Fruit fly (Drosophila melanogaster): ENCODE measurements around the gene RpL3.

The RpL3 gene

DNA sequence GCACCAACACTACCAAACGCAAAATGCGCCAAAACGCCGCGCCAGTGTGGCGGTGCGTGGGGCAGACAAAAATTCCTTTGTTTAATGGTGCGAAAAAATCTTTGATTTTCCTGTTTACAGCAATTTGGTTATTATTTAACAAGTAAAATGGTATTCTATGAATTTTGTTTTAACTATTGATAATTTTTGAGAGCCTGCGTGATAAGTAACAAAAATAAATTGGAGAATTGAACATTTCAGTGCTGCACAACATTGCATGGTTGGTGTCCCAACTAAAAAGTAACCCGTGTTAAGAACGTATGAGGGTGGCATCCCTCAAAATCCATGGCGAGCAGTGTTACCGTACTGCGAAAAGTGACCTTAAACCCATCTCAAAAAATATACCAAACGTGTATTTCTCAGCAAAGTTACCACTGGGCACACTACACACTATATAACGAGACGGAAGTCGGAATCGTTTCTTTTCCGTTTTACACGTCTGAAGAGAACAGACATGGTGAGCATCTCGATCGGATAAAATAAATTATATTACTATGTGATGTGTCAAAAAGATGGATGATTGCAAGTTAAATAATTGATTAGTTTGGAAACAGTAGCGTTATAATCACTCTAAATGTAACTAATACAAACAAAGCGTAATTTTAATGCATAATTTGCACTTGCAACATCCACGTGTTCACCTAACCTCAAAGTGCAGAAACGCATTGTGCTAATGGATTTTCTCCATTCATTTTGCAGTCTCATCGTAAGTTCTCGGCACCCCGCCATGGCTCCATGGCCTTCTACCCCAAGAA is at the start of gene RpL3, which contains the start of gene CG6693 (continued):
- TF ChIP-seq CG6683 (GFP tag; optimal IDR thresholded peaks at IDR 0.05), result peak; percentile 65
- peak; percentile 24 for TF ChIP-seq twi (tag; optimal IDR thresholded peaks at IDR 0.05)
- peak; percentile 58; the same call in 2 of the 3 replicates for TF ChIP-seq ken (GFP tag; IDR thresholded peaks at IDR 0.05)
- peak in 1 of 2 experiments; percentile 67 for TF ChIP-seq insv (GFP tag; optimal IDR thresholded peaks at IDR 0.05)
- TF ChIP-seq al (GFP tag; IDR thresholded peaks at IDR 0.05), result peak; percentile 29; the same call in 1 of the 2 replicates
- peak; percentile 72; the same call in 1 of the 2 replicates for TF ChIP-seq CG14014 (GFP tag; IDR thresholded peaks at IDR 0.05)
- TF ChIP-seq dmrt11E (tag; optimal IDR thresholded peaks at IDR 0.05), result peak; percentile 58
- peak; percentile 54 for TF ChIP-seq mam (GFP tag; optimal IDR thresholded peaks at IDR 0.05)
- TF ChIP-seq CG4424 (GFP tag; optimal IDR thresholded peaks at IDR 0.05), result peak; percentile 56
- peak; percentile 66 for TF ChIP-seq ac (GFP tag; optimal IDR thresholded peaks at IDR 0.05)
- TF ChIP-seq lola (GFP tag; optimal IDR thresholded peaks at IDR 0.05), result no peak
- peak; percentile 92 for TF ChIP-seq lab (GFP tag; optimal IDR thresholded peaks at IDR 0.05)
- no peak for TF ChIP-seq CG9215 (GFP tag; IDR thresholded peaks at IDR 0.05)
- TF ChIP-seq CG7271 (tag; optimal IDR thresholded peaks at IDR 0.05), result peak; percentile 82
- TF ChIP-seq CG2889 (GFP tag; IDR thresholded peaks at IDR 0.05), result no peak
- peak; percentile 87 for TF ChIP-seq sqz (GFP tag; optimal IDR thresholded peaks at IDR 0.05)
- peak; percentile 72 for TF ChIP-seq CG13624 (GFP tag; optimal IDR thresholded peaks at IDR 0.05)
- TF ChIP-seq kni (GFP tag; optimal IDR thresholded peaks at IDR 0.05), result peak; percentile 49
- no peak; the same call in 1 of the 2 replicates for TF ChIP-seq lmd (GFP tag; IDR thresholded peaks at IDR 0.05)
- peak; percentile 99 for TF ChIP-seq bigmax (GFP tag; optimal IDR thresholded peaks at IDR 0.05)
- TF ChIP-seq cwo (GFP tag; optimal IDR thresholded peaks at IDR 0.05), result peak; percentile 61
- TF ChIP-seq Hr51 (GFP tag; optimal IDR thresholded peaks at IDR 0.05), result peak; percentile 68 to 70
- TF ChIP-seq CG31441 (GFP tag; IDR thresholded peaks at IDR 0.05), result peak; percentile 74
- peak; percentile 86 for TF ChIP-seq CG12219 (GFP tag; optimal IDR thresholded peaks at IDR 0.05)
- peak; percentile 36 for TF ChIP-seq row (GFP tag; IDR thresholded peaks at IDR 0.05)
- peak; percentile 54 for TF ChIP-seq CG4820 (GFP tag; optimal IDR thresholded peaks at IDR 0.05)
- TF ChIP-seq CG17829 (tag; optimal IDR thresholded peaks at IDR 0.05), result peak; percentile 71
- peak; percentile 99 for TF ChIP-seq pzg (GFP tag; optimal IDR thresholded peaks at IDR 0.05)
- TF ChIP-seq Hr3 (GFP tag; optimal IDR thresholded peaks at IDR 0.05), result peak; percentile 42
- peak; percentile 93 for TF ChIP-seq hkb (optimal IDR thresholded peaks at IDR 0.05)
- peak; percentile 67 for TF ChIP-seq hkb (GFP tag; IDR thresholded peaks at IDR 0.05)
- peak; percentile 47; the same call in 1 of the 3 replicates for TF ChIP-seq C15 (GFP tag; IDR thresholded peaks at IDR 0.05)
- TF ChIP-seq Ptx1 (GFP tag; IDR thresholded peaks at IDR 0.05), result peak; percentile 43; the same call in 1 of the 2 replicates
- TF ChIP-seq Fer2 (tag; optimal IDR thresholded peaks at IDR 0.05), result peak; percentile 28
- peak; percentile 27 for TF ChIP-seq Six4 (GFP tag; optimal IDR thresholded peaks at IDR 0.05)
- peak; percentile 80 for TF ChIP-seq unpg (GFP tag; optimal IDR thresholded peaks at IDR 0.05)
- peak; percentile 54 for TF ChIP-seq CG1529 (GFP tag; optimal IDR thresholded peaks at IDR 0.05)
- peak; percentile 94 for TF ChIP-seq Hmr (GFP tag; optimal IDR thresholded peaks at IDR 0.05)
- no peak for TF ChIP-seq CG4360 (GFP tag; IDR thresholded peaks at IDR 0.05)
- peak; percentile 57 for TF ChIP-seq CG10654 (GFP tag; optimal IDR thresholded peaks at IDR 0.05)
- no peak for TF ChIP-seq tll (GFP tag; optimal IDR thresholded peaks at IDR 0.05)
- no peak for TF ChIP-seq dimm (GFP tag; IDR thresholded peaks at IDR 0.05)
- peak; percentile 89 for TF ChIP-seq odd (GFP tag; optimal IDR thresholded peaks at IDR 0.05)
- peak; percentile 49 for TF ChIP-seq CG13123 (GFP tag; optimal IDR thresholded peaks at IDR 0.05)
- TF ChIP-seq HLHmδ (GFP tag; optimal IDR thresholded peaks at IDR 0.05), result peak; percentile 95
- TF ChIP-seq CG7839 (tag; optimal IDR thresholded peaks at IDR 0.05), result peak; percentile 77
- peak; percentile 50 for TF ChIP-seq Bdp1 (GFP tag; optimal IDR thresholded peaks at IDR 0.05)
- TF ChIP-seq CG16863 (GFP tag; optimal IDR thresholded peaks at IDR 0.05), result peak; percentile 58
